Worm (Caenorhabditis elegans) whole organism, L2 larva: Measurements from ENCODE around the gene srx-44.

Experiments
- C34F6.9 ChIP-seq: fragments of 150-350 bp; optimal IDR thresholded peaks from 2 replicates; lab custom pipeline; 2014; ENCODE audit warnings: missing biosample characterization, missing genetic modification characterization
- F13H6.1 ChIP-seq: sonication (generic microtip); optimal IDR thresholded peaks from 2 replicates; lab custom pipeline; 2016; ENCODE audit warnings: missing genetic modification characterization, missing compliant biosample characterization
- ama-1 ChIP-seq: fragments of 150-350 bp; optimal IDR thresholded peaks from 2 replicates; lab custom pipeline; 2018; ENCODE audit warnings: inconsistent platforms
- blmp-1 ChIP-seq: sonication (generic microtip); optimal IDR thresholded peaks from 2 replicates; lab custom pipeline; 2017; ENCODE audit warnings: missing genetic modification characterization, mild to moderate bottlenecking, missing compliant biosample characterization, antibody characterized with exemption, moderate library complexity; ENCODE audit not compliant: insufficient read depth
- ceh-82 ChIP-seq: fragments of 150-350 bp; optimal IDR thresholded peaks from 2 replicates; lab custom pipeline; 2014; ENCODE audit warnings: missing biosample characterization, missing genetic modification characterization
- elt-3 ChIP-seq: sonication (generic microtip); optimal IDR thresholded peaks from 2 replicates; lab custom pipeline; 2017; ENCODE audit warnings: missing biosample characterization, missing genetic modification characterization
- nhr-12 ChIP-seq: fragments of 150-350 bp; optimal IDR thresholded peaks from 2 replicates; lab custom pipeline; 2014; ENCODE audit warnings: missing biosample characterization, missing genetic modification characterization
- nhr-23 ChIP-seq: fragments of 150-350 bp; optimal IDR thresholded peaks from 2 replicates; lab custom pipeline; 2014; ENCODE audit warnings: missing biosample characterization, missing genetic modification reagents, missing genetic modification characterization
- nhr-25 ChIP-seq: fragments of 150-350 bp; sonication (generic microtip); optimal IDR thresholded peaks from 3 replicates; lab custom pipeline; 2014; ENCODE audit warnings: missing biosample characterization, missing genetic modification characterization
- nhr-77 ChIP-seq: fragments of 150-350 bp; optimal IDR thresholded peaks from 2 replicates; lab custom pipeline; 2014; ENCODE audit warnings: missing biosample characterization, missing genetic modification characterization
- snpc-4 ChIP-seq: fragments of 150-350 bp; optimal IDR thresholded peaks from 2 replicates; lab custom pipeline; 2014; ENCODE audit warnings: missing biosample characterization, missing genetic modification characterization
- zag-1 ChIP-seq: fragments of 150-350 bp; optimal IDR thresholded peaks from 2 replicates; lab custom pipeline; 2014; ENCODE audit warnings: missing biosample characterization, missing genetic modification characterization

- TF ChIP-seq C34F6.9 (tag; lab: Kevin White, UChicago) (no peak), nhr-23 (tag; lab: Kevin White, UChicago) (no peak), nhr-77 (tag; lab: Kevin White, UChicago) (no peak), nhr-12 (tag; lab: Kevin White, UChicago) (no peak), blmp-1 (no peak), ama-1 (lab: Kevin White, UChicago) (no peak), F13H6.1 (no peak), nhr-25 (tag; lab: Kevin White, UChicago) (no peak), zag-1 (tag; lab: Kevin White, UChicago) (no peak), elt-3 (tag; lab: Kevin White, UChicago) (no peak), ceh-82 (no peak), snpc-4 (no peak)
These were observed 32.1 kb upstream of the srx-44 start, which contains the start of gene F36G9.15 for ce11 chrV:15988074-15988473.
